Fruit fly (Drosophila melanogaster) whole organism, pupa: ENCODE data around the gene CG4613.

Source experiments
- CG14655 ChIP-seq: fragments of 200-800 bp; sonication (Bioruptor generic); optimal IDR thresholded peaks from 3 replicates; lab custom pipeline; 2017; ENCODE audit warnings: mild to moderate bottlenecking, missing biosample characterization, missing genetic modification reagents, missing genetic modification characterization
- CG15710 ChIP-seq: fragments of 200-800 bp; sonication (Bioruptor generic); optimal IDR thresholded peaks from 2 replicates; lab custom pipeline; 2018; ENCODE audit warnings: missing biosample characterization, mild to moderate bottlenecking, missing genetic modification characterization, moderate library complexity
- CG9948 ChIP-seq: fragments of 200-800 bp; sonication (Bioruptor generic); optimal IDR thresholded peaks from 2 replicates; lab custom pipeline; 2018; ENCODE audit warnings: missing biosample characterization, mild to moderate bottlenecking, missing genetic modification characterization, moderate library complexity
- Pif1A ChIP-seq: fragments of 200-800 bp; sonication (Bioruptor generic); optimal IDR thresholded peaks from 3 replicates; lab custom pipeline; 2016; ENCODE audit warnings: missing biosample characterization, missing genetic modification characterization
- Snoo ChIP-seq: fragments of 200-800 bp; sonication (Bioruptor generic); optimal IDR thresholded peaks from 3 replicates; lab custom pipeline; 2017; ENCODE audit warnings: missing biosample characterization, mild to moderate bottlenecking, missing genetic modification characterization, inconsistent platforms
- rn ChIP-seq: fragments of 200-800 bp; sonication (Bioruptor generic); IDR thresholded peaks from 2 replicates; pipeline ENCODE4 v1.3.6; 2022; ENCODE audit warnings: missing biosample characterization, missing genetic modification characterization

dm6 chr3L:14560664-14561063, 39.2 kb upstream of the CG4613 start, which contains the start of gene Lk:
- TF ChIP-seq rn (GFP tag; lab: Robert Waterston, UW), result no peak
- no peak for TF ChIP-seq Pif1A (GFP tag; lab: Kevin White, UChicago)
- TF ChIP-seq Snoo (tag; lab: Kevin White, UChicago), result no peak
- no peak for TF ChIP-seq CG9948 (tag; lab: Kevin White, UChicago)
- TF ChIP-seq CG14655 (GFP tag; lab: Kevin White, UChicago), result no peak
- no peak for TF ChIP-seq CG15710 (tag; lab: Kevin White, UChicago)
